Fruit fly (Drosophila melanogaster): ENCODE results near the gene Clp.
A peak's percentile ranks its signal among the peaks of the same experiment; 100 is the strongest.

Gene Clp

DNA sequence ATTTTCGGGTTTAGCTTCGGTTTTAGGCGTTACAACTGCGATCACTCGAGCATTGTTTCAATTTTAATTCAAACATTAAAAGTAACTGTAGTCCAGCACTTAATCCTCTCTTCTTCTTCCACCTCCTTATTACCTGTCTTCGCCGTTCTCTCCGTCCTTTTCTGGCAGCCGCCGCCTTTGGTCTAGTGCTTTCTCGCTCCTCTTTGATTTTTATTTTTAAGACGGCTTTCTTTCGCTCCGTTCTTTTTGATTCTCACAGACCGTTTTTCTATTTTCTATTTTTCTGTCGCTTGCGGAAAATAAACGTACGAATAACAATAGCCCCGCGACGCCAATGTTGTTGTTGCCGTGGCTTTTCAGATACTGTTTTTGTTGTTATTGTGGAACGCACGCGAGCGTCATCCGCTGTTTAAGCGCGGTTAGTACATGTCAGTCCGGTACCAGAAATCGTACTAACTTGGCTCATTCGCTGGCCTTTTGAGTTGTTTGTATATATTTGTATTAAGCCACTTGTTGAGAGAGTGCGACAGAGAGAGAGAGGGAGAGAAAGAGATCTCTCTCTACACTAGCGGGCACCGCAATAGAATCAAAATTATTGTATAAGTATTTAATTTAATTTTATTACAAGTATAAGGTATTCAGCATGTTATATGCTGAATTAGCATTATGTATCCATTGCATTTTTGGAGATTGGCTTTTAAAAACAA lies 48.3 kb downstream of the Clp start, which contains the start of gene aru (continued):
- TF ChIP-seq cg (GFP tag; optimal IDR thresholded peaks at IDR 0.05) (no peak), lab (GFP tag; optimal IDR thresholded peaks at IDR 0.05) (peak; percentile 63), CG14667 (GFP tag; IDR thresholded peaks at IDR 0.05) (no peak), CG4854 (GFP tag; optimal IDR thresholded peaks at IDR 0.05) (no peak), Asciz (GFP tag; optimal IDR thresholded peaks at IDR 0.05) (peak; percentile 65), CG15601 (tag; optimal IDR thresholded peaks at IDR 0.05) (peak; percentile 22), CG10565 (GFP tag; optimal IDR thresholded peaks at IDR 0.05) (no peak), CG10462 (GFP tag; optimal IDR thresholded peaks at IDR 0.05) (no peak), CG11723 (GFP tag; optimal IDR thresholded peaks at IDR 0.05) (no peak), CG12071 (GFP tag; optimal IDR thresholded peaks at IDR 0.05) (peak; percentile 0), CG4282 (GFP tag; optimal IDR thresholded peaks at IDR 0.05) (no peak), sqz (GFP tag; optimal IDR thresholded peaks at IDR 0.05) (no peak), Oli (tag; optimal IDR thresholded peaks at IDR 0.05) (peak; percentile 11), CG2889 (GFP tag; IDR thresholded peaks at IDR 0.05) (no peak), Pdp1 (GFP tag; optimal IDR thresholded peaks at IDR 0.05) (peak in 1 of 2 experiments; percentile 23), ranshi (GFP tag; IDR thresholded peaks at IDR 0.05) (peak; percentile 32; the same call in 1 of the 2 replicates), CG2116 (GFP tag; optimal IDR thresholded peaks at IDR 0.05) (no peak), Nf-YC (tag; optimal IDR thresholded peaks at IDR 0.05) (peak; percentile 27), bsh (GFP tag; optimal IDR thresholded peaks at IDR 0.05) (peak in 1 of 2 experiments; percentile 49), HHEX (GFP tag; optimal IDR thresholded peaks at IDR 0.05) (peak; percentile 37), amos (GFP tag; IDR thresholded peaks at IDR 0.05; ENCODE audit: partially characterized antibody) (no peak), Rfx (GFP tag; IDR thresholded peaks at IDR 0.05) (peak; percentile 29; the same call in 1 of the 2 replicates), CG43689 (GFP tag; IDR thresholded peaks at IDR 0.05) (no peak), usp (GFP tag; optimal IDR thresholded peaks at IDR 0.05) (no peak), kni (GFP tag; optimal IDR thresholded peaks at IDR 0.05) (no peak), CG2875 (GFP tag; optimal IDR thresholded peaks at IDR 0.05) (no peak), eyg (GFP tag; optimal IDR thresholded peaks at IDR 0.05) (no peak), fd96Cb (tag; optimal IDR thresholded peaks at IDR 0.05) (peak; percentile 23), corto (GFP tag; optimal IDR thresholded peaks at IDR 0.05) (peak; percentile 0), Optix (GFP tag; IDR thresholded peaks at IDR 0.05) (no peak), CG3065 (GFP tag; optimal IDR thresholded peaks at IDR 0.05) (no peak), stc (GFP tag; IDR thresholded peaks at IDR 0.05) (0 out of 2 replicates have a peak, but pooled peaks have one; percentile 30), Dbx (GFP tag; IDR thresholded peaks at IDR 0.05) (peak; percentile 68; the same call in 1 of the 3 replicates), MESR4 (GFP tag; optimal IDR thresholded peaks at IDR 0.05) (no peak), tll (GFP tag; optimal IDR thresholded peaks at IDR 0.05) (no peak), Abd-B (GFP tag; optimal IDR thresholded peaks at IDR 0.05) (no peak), CG14014 (GFP tag; IDR thresholded peaks at IDR 0.05) (peak; percentile 16; the same call in 1 of the 2 replicates), jigr1 (GFP tag; IDR thresholded peaks at IDR 0.05) (no peak), CG17359 (tag; optimal IDR thresholded peaks at IDR 0.05) (peak; percentile 51), Aef1 (GFP tag; IDR thresholded peaks at IDR 0.05) (peak; percentile 23; the same call in 1 of the 3 replicates), CG7357 (GFP tag; IDR thresholded peaks at IDR 0.05) (no peak), Awh (GFP tag; IDR thresholded peaks at IDR 0.05) (peak; percentile 24; the same call in 1 of the 2 replicates), maf-S (GFP tag; optimal IDR thresholded peaks at IDR 0.05) (no peak), Sox102F (GFP tag; optimal IDR thresholded peaks at IDR 0.05) (peak; percentile 15), sob (GFP tag; IDR thresholded peaks at IDR 0.05) (peak; percentile 38; the same call in 1 of the 2 replicates), Fer2 (tag; optimal IDR thresholded peaks at IDR 0.05) (no peak), CG10366 (GFP tag; IDR thresholded peaks at IDR 0.05) (no peak), CG1603 (tag; optimal IDR thresholded peaks at IDR 0.05) (peak; percentile 28)
